Fruit fly (Drosophila melanogaster): Measurements from ENCODE around the gene Ptpmeg.

Gene Ptpmeg

dm6 chr3L:346656-347640, 19.1 kb downstream of the Ptpmeg start, which contains the start of gene mth (continued):
- TF ChIP-seq Jra (GFP tag; optimal IDR thresholded peaks at IDR 0.05) = peak; percentile 61
- no peak for TF ChIP-seq pan (optimal IDR thresholded peaks at IDR 0.05)
- no peak for TF ChIP-seq OdsH (GFP tag; optimal IDR thresholded peaks at IDR 0.05)
- no peak for TF ChIP-seq GATAd (GFP tag; optimal IDR thresholded peaks at IDR 0.05)
- no peak for TF ChIP-seq jim (GFP tag; optimal IDR thresholded peaks at IDR 0.05)
- peak; percentile 63 for TF ChIP-seq Hnf4 (GFP tag; optimal IDR thresholded peaks at IDR 0.05)
- no peak for TF ChIP-seq Abd-B (GFP tag; optimal IDR thresholded peaks at IDR 0.05)
- peak; percentile 75 for TF ChIP-seq N (GFP tag; optimal IDR thresholded peaks at IDR 0.05)

- TF ChIP-seq Abd-B (GFP tag; optimal IDR thresholded peaks at IDR 0.05) = no peak
- no peak for TF ChIP-seq dsf (GFP tag; optimal IDR thresholded peaks at IDR 0.05; ENCODE audit: borderline replicate concordance)
- no peak for TF ChIP-seq Hr78 (GFP tag; optimal IDR thresholded peaks at IDR 0.05)
- no peak for TF ChIP-seq Myc (optimal IDR thresholded peaks at IDR 0.05)
- peak; percentile 65 for TF ChIP-seq Hnf4 (GFP tag; optimal IDR thresholded peaks at IDR 0.05)
- no peak for TF ChIP-seq Mio (GFP tag; optimal IDR thresholded peaks at IDR 0.05)
- no peak for TF ChIP-seq jim (GFP tag; optimal IDR thresholded peaks at IDR 0.05)
- no peak for TF ChIP-seq Dfd (GFP tag; optimal IDR thresholded peaks at IDR 0.05)
- no peak for TF ChIP-seq N (GFP tag; optimal IDR thresholded peaks at IDR 0.05)
- TF ChIP-seq foxo (GFP tag; optimal IDR thresholded peaks at IDR 0.05) = peak in 1 of 2 experiments; percentile 84
- TF ChIP-seq pan (optimal IDR thresholded peaks at IDR 0.05) = no peak
- TF ChIP-seq HLH106 (tag; optimal IDR thresholded peaks at IDR 0.05) = peak; percentile 39
- peak; percentile 80 for TF ChIP-seq rgr (GFP tag; optimal IDR thresholded peaks at IDR 0.05)
- TF ChIP-seq dmrt93B (GFP tag; optimal IDR thresholded peaks at IDR 0.05) = peak; percentile 40
- peak; percentile 76 for TF ChIP-seq psq (GFP tag; optimal IDR thresholded peaks at IDR 0.05)
- peak; percentile 65 for TF ChIP-seq sv (GFP tag; optimal IDR thresholded peaks at IDR 0.05)
- TF ChIP-seq ey (GFP tag; optimal IDR thresholded peaks at IDR 0.05) = peak; percentile 85
- peak; percentile 4 for TF ChIP-seq brk (GFP tag; optimal IDR thresholded peaks at IDR 0.05)
- peak; percentile 6 for TF ChIP-seq sage (GFP tag; optimal IDR thresholded peaks at IDR 0.05)
- peak; percentile 78 for TF ChIP-seq fru (GFP tag; optimal IDR thresholded peaks at IDR 0.05)
- no peak for TF ChIP-seq Hr83 (GFP tag; optimal IDR thresholded peaks at IDR 0.05; ENCODE audit: poor library complexity, severe bottlenecking)
- TF ChIP-seq usp (GFP tag; optimal IDR thresholded peaks at IDR 0.05) = no peak
- no peak for TF ChIP-seq CrebA (GFP tag; optimal IDR thresholded peaks at IDR 0.05; ENCODE audit: borderline replicate concordance)
- TF ChIP-seq Rel (GFP tag; optimal IDR thresholded peaks at IDR 0.05) = peak; percentile 15
- peak; percentile 24 for TF ChIP-seq Rel (tag; optimal IDR thresholded peaks at IDR 0.05)
- no peak for TF ChIP-seq Dif (GFP tag; optimal IDR thresholded peaks at IDR 0.05; ENCODE audit: partially characterized antibody)
- TF ChIP-seq woc (GFP tag; optimal IDR thresholded peaks at IDR 0.05) = peak; percentile 67
- no peak for TF ChIP-seq GATAd (GFP tag; optimal IDR thresholded peaks at IDR 0.05)
- TF ChIP-seq h (GFP tag; optimal IDR thresholded peaks at IDR 0.05) = peak; percentile 84
- peak in 1 of 2 experiments; percentile 6 for TF ChIP-seq dl (GFP tag; optimal IDR thresholded peaks at IDR 0.05; ENCODE audit: insufficient read depth in 1 of 2, partially characterized antibody in 2 of 2)
- TF ChIP-seq Vsx2 (GFP tag; optimal IDR thresholded peaks at IDR 0.05; ENCODE audit: partially characterized antibody) = no peak
- TF ChIP-seq lola (GFP tag; optimal IDR thresholded peaks at IDR 0.05) = no peak
- TF ChIP-seq CG9705 (GFP tag; optimal IDR thresholded peaks at IDR 0.05) = no peak
- peak; percentile 42 for TF ChIP-seq Jra (GFP tag; optimal IDR thresholded peaks at IDR 0.05)
- TF ChIP-seq OdsH (GFP tag; optimal IDR thresholded peaks at IDR 0.05) = peak; percentile 66
- TF ChIP-seq br (GFP tag; optimal IDR thresholded peaks at IDR 0.05) = peak; percentile 75
- peak; percentile 30 for TF ChIP-seq CG32264 (GFP tag; optimal IDR thresholded peaks at IDR 0.05)
- TF ChIP-seq tai (GFP tag; optimal IDR thresholded peaks at IDR 0.05) = no peak
- TF ChIP-seq Sp1 (GFP tag; optimal IDR thresholded peaks at IDR 0.05) = peak; percentile 52
These were observed 19.9 kb downstream of the Ptpmeg start for dm6 chr3L:347641-348405.

All from whole organism, wandering third instar larva.